Worm (Caenorhabditis elegans): ENCODE data around the gene twk-39.

The twk-39 gene

DNA sequence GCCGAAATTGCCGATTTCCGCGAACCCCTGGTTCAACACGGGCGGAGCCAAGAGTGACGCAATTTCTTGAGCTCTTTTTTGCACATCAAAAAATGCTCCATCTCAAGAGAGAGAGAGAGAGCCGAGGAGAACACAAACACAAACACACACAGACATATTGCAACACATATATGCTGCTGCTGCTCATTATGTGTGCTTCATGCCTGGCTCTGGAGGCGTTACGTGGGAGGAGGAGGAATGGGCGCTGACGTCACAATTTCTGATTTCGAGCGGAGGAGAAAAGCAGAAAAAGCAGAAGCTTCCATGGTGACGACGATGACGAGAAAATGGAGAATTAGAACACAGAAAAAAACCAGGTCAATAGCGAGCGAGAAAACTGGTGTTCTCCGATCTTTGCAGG lies 40.5 kb downstream of the twk-39 start (continued):
- TF ChIP-seq set-16 (GFP tag; IDR thresholded peaks at IDR 0.05) (0 out of 2 replicates have a peak, but pooled peaks have one; percentile 19), fkh-10 (GFP tag; optimal IDR thresholded peaks at IDR 0.05) (no peak), Y48G9A.11 (GFP tag; IDR thresholded peaks at IDR 0.05) (no peak), ama-1 (optimal IDR thresholded peaks at IDR 0.05) (no peak), lsy-2 (tag; optimal IDR thresholded peaks at IDR 0.05) (peak in 1 of 2 experiments; percentile 51), mdl-1 (tag; optimal IDR thresholded peaks at IDR 0.05) (peak in 1 of 2 experiments; percentile 33), dpl-1 (GFP tag; optimal IDR thresholded peaks at IDR 0.05) (no peak), spr-1 (tag; optimal IDR thresholded peaks at IDR 0.05) (no peak), aha-1 (tag) (peak; percentile 66), F37D6.2 (tag; optimal IDR thresholded peaks at IDR 0.05) (no peak), hmg-1.1 (GFP tag; IDR thresholded peaks at IDR 0.05) (peak; percentile 25; the same call in 1 of the 2 replicates), hif-1 (tag; optimal IDR thresholded peaks at IDR 0.05) (peak in 1 of 2 experiments; percentile 10), zip-2 (tag; optimal IDR thresholded peaks at IDR 0.05) (no peak), zip-11 (GFP tag; IDR thresholded peaks at IDR 0.05) (no peak), pqm-1 (tag; optimal IDR thresholded peaks at IDR 0.05) (no peak)

DNA sequence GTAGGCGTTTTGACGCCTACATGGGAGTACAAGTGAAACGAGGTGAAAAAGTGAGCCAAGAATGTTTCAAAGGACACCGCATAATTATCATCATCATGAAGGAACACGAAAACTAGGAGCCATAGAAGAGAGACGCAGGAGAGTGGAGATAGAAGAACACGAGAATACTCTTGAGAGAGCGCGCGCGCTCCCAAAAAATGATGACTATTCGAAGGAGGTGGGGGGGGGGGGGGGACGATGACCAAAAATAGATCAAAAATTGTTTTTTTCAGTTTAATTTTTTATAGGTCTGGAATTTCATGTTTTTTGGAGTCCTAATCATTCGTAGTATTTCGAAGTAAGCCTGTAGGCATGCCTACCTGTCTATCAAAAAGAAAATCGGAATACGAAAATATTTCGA lies 41.2 kb downstream of the twk-39 start:
- TF ChIP-seq lin-38 (GFP tag; IDR thresholded peaks at IDR 0.05) (peak; percentile 33), jun-1 (tag; optimal IDR thresholded peaks at IDR 0.05) (no peak), mdl-1 (tag; optimal IDR thresholded peaks at IDR 0.05) (peak in 1 of 2 experiments; percentile 44), hlh-30 (tag; optimal IDR thresholded peaks at IDR 0.05; ENCODE audit: insufficient read depth) (peak; percentile 86)

DNA sequence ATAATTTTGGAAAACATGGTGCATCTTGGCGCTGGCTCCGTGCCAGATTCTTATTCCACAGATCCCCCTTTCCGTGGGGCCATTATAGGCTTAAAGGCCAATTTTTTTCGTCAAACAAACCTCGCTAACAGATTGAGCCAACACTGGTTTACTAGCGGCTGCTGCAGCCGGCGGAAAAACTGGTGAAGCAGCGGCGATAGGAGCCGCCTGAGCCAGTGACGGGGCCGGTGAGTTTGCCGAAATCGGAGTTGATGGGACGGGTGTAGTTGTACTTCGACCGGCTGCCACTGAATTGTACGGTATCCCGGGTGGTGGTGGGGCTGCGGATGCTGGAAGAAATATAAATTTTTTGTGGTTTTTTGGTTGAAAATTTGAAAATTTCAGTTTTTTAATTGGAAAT lies 46.2 kb downstream of the twk-39 start:
- TF ChIP-seq ceh-82 (tag; optimal IDR thresholded peaks at IDR 0.05) (no peak), set-16 (GFP tag; IDR thresholded peaks at IDR 0.05) (peak; percentile 68)

DNA sequence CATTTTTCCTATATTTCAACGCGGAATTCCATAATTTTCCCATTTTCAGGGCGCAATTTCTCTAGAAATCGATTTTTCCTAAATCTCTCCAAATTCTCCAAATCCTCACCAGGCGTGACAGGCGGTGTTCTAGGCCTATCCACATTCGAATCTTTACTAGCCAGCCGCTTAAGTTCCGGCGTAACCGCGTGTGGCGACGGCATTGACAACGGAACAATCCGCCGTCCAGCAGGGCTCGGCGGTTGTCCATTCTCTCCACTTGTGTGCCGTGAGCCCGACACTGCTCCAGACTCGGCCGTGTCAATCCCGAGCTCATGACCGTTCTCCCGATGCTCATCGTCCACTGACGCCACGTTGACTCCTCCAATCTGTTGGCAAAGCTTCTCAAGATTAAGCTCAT lies 47.5 kb downstream of the twk-39 start:
- TF ChIP-seq arid-1 (GFP tag; conservative IDR thresholded peaks at IDR 0.05) (no peak), set-16 (GFP tag; IDR thresholded peaks at IDR 0.05) (peak; percentile 56; the same call in 1 of the 2 replicates), unc-62 (GFP tag; optimal IDR thresholded peaks at IDR 0.05 in 1 of 2) (peak in 1 of 2 experiments; percentile 72), unc-62 (tag; optimal IDR thresholded peaks at IDR 0.05) (no peak)

DNA sequence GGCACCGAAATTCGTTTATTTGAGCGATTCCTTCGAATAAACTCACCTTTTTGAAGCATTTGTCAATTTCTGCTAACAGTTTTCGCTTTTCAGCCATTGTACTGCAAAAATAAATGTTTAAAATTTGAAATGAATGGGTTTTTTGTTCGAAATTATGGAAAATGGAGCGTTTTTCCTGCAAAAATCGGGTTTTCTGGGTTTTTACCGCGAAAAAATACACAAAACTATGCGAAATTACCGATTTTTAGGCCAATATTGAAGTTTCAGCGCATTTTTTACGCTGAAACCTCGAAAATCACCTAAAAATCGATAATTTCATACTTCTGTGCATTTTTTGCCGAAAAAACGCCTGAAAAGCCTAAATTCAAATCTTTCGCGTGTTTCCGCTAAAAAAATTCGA lies 50.8 kb downstream of the twk-39 start, which contains the start of gene ntl-3:
ntl-3 (minus strand) TSS at position 101 of the 400 bp plus-strand sequence.
- TF ChIP-seq jun-1 (tag; optimal IDR thresholded peaks at IDR 0.05), result no peak
- peak; percentile 73 for TF ChIP-seq aha-1 (tag)

DNA sequence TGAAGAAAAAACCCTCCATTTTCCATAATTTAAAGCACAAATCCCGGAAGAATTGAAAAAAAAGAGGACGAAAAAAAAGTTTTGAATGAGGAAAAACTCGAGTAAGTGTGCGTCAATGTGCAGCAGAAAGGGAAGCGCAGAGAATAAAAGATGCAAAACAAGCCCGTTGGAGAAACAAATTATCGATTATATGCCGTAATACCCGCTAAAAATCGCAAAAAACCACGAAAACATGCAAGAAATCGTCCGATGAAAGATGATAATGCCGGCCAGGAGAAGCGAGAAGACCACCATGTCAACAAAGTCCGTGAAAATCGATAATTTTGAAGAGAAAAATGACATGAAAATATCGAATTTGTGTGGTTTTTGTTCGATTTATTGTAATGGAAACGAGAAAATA lies 51.5 kb downstream of the twk-39 start:
- TF ChIP-seq ctbp-1 (GFP tag; IDR thresholded peaks at IDR 0.05) (no peak), lir-3 (tag; optimal IDR thresholded peaks at IDR 0.05) (no peak), lsy-2 (tag; optimal IDR thresholded peaks at IDR 0.05) (peak in 1 of 2 experiments; percentile 9), sdz-12 (GFP tag; optimal IDR thresholded peaks at IDR 0.05) (no peak), unc-62 (GFP tag; optimal IDR thresholded peaks at IDR 0.05 in 1 of 2) (peak in 1 of 2 experiments; percentile 43), unc-62 (tag; optimal IDR thresholded peaks at IDR 0.05) (no peak), D1046.2 (GFP tag; IDR thresholded peaks at IDR 0.05) (no peak), arid-1 (GFP tag; conservative IDR thresholded peaks at IDR 0.05) (no peak), lin-39 (tag; optimal IDR thresholded peaks at IDR 0.05) (no peak), dmd-8 (GFP tag; IDR thresholded peaks at IDR 0.05) (no peak), lin-15B (tag; optimal IDR thresholded peaks at IDR 0.05) (no peak), lin-29 (GFP tag; IDR thresholded peaks at IDR 0.05) (no peak), nhr-42 (GFP tag; IDR thresholded peaks at IDR 0.05) (no peak), ceh-44 (GFP tag; IDR thresholded peaks at IDR 0.05) (no peak), lin-13 (GFP tag; optimal IDR thresholded peaks at IDR 0.05) (no peak), mxl-3 (GFP tag; optimal IDR thresholded peaks at IDR 0.05) (no peak), ceh-28 (tag; optimal IDR thresholded peaks at IDR 0.05) (peak; percentile 48), nhr-48 (tag; optimal IDR thresholded peaks at IDR 0.05) (no peak), nhr-76 (tag; optimal IDR thresholded peaks at IDR 0.05) (no peak), fkh-10 (GFP tag; optimal IDR thresholded peaks at IDR 0.05) (no peak), mdt-29 (GFP tag; IDR thresholded peaks at IDR 0.05) (no peak), daf-12 (tag; optimal IDR thresholded peaks at IDR 0.05) (no peak), ceh-32 (tag; optimal IDR thresholded peaks at IDR 0.05; ENCODE audit: poor library complexity) (no peak)
